Fruit fly (Drosophila melanogaster) whole organism, embryonic: ENCODE measurements around the gene CG13364.

Experiments used
- Asciz ChIP-seq: fragments of 200-800 bp; sonication (Bioruptor generic); optimal IDR thresholded peaks from 2 replicates; lab custom pipeline; 2017; ENCODE audit warnings: missing biosample characterization, mild to moderate bottlenecking, missing genetic modification characterization, missing genetic modification reagents
- Awh ChIP-seq: fragments of 200-800 bp; sonication (Bioruptor generic); IDR thresholded peaks from 2 replicates; pipeline ENCODE4, ENCODE4 v1.3.6; 2022; ENCODE audit warnings: missing biosample characterization, missing genetic modification characterization
- C15 ChIP-seq: fragments of 200-800 bp; sonication (Bioruptor generic); IDR thresholded peaks from 3 replicates; pipeline ENCODE4 v1.3.6; 2022; ENCODE audit warnings: missing biosample characterization, missing genetic modification characterization
- CG1024 ChIP-seq: fragments of 200-800 bp; sonication (Bioruptor generic); IDR thresholded peaks from 2 replicates; pipeline ENCODE4 v1.3.6; 2022; ENCODE audit warnings: missing biosample characterization, missing genetic modification characterization
- CG10366 ChIP-seq: fragments of 200-800 bp; sonication (Bioruptor generic); IDR thresholded peaks from 2 replicates; pipeline ENCODE4 v1.3.6; 2022; ENCODE audit warnings: missing biosample characterization, missing genetic modification characterization
- CG10654 ChIP-seq: fragments of 200-800 bp; sonication (Bioruptor generic); optimal IDR thresholded peaks from 2 replicates; lab custom pipeline; 2016; ENCODE audit warnings: missing biosample characterization, missing genetic modification characterization
- CG11723 ChIP-seq: fragments of 200-800 bp; sonication (Bioruptor generic); optimal IDR thresholded peaks from 2 replicates; lab custom pipeline; 2017; ENCODE audit warnings: missing biosample characterization, mild to moderate bottlenecking, missing genetic modification characterization
- CG12071 ChIP-seq: fragments of 200-800 bp; sonication (Bioruptor generic); optimal IDR thresholded peaks from 3 replicates; lab custom pipeline; 2018; ENCODE audit warnings: missing biosample characterization, mild to moderate bottlenecking, missing genetic modification characterization
- CG12219 ChIP-seq: fragments of 200-800 bp; sonication (Bioruptor generic); optimal IDR thresholded peaks from 3 replicates; lab custom pipeline; 2018; ENCODE audit warnings: missing biosample characterization, mild to moderate bottlenecking, missing genetic modification characterization
- CG1603 ChIP-seq: fragments of 200-800 bp; sonication (Bioruptor generic); optimal IDR thresholded peaks from 2 replicates; lab custom pipeline; 2019; ENCODE audit warnings: missing biosample characterization, mild to moderate bottlenecking, missing genetic modification characterization, moderate library complexity
- CG16815 ChIP-seq: fragments of 200-800 bp; sonication (Bioruptor generic); optimal IDR thresholded peaks from 3 replicates; lab custom pipeline; 2017; ENCODE audit warnings: missing biosample characterization, mild to moderate bottlenecking, missing genetic modification characterization
- CG17361 ChIP-seq: fragments of 200-800 bp; sonication (Bioruptor generic); IDR thresholded peaks from 3 replicates; pipeline ENCODE4 v1.3.6; 2022; ENCODE audit warnings: missing biosample characterization, missing genetic modification characterization
- CG1832 ChIP-seq: fragments of 200-800 bp; sonication (Bioruptor generic); optimal IDR thresholded peaks from 2 replicates; lab custom pipeline; 2017; ENCODE audit warnings: missing biosample characterization, mild to moderate bottlenecking, missing genetic modification characterization, inconsistent platforms
- CG31441 ChIP-seq: fragments of 200-800 bp; sonication (Bioruptor generic); IDR thresholded peaks from 2 replicates; pipeline ENCODE4 v1.3.6; 2022; ENCODE audit warnings: missing biosample characterization, missing genetic modification characterization
- CG43689 ChIP-seq: fragments of 200-800 bp; sonication (Bioruptor generic); IDR thresholded peaks from 2 replicates; pipeline ENCODE4 v1.3.6; 2022; ENCODE audit warnings: missing biosample characterization, missing genetic modification characterization
- CG6254 ChIP-seq: fragments of 200-800 bp; sonication (Bioruptor generic); optimal IDR thresholded peaks from 3 replicates; lab custom pipeline; 2017; ENCODE audit warnings: mild to moderate bottlenecking, missing biosample characterization, missing genetic modification reagents, missing genetic modification characterization
- CG7928 ChIP-seq: fragments of 200-800 bp; sonication (Bioruptor generic); optimal IDR thresholded peaks from 2 replicates; lab custom pipeline; 2017; ENCODE audit warnings: missing biosample characterization, mild to moderate bottlenecking, missing genetic modification characterization
- CG9817 ChIP-seq: fragments of 200-800 bp; sonication (Bioruptor generic); optimal IDR thresholded peaks from 2 replicates; lab custom pipeline; 2018; ENCODE audit warnings: missing biosample characterization, mild to moderate bottlenecking, missing genetic modification characterization, moderate library complexity
- CG9876 ChIP-seq: fragments of 200-800 bp; sonication (Bioruptor generic); optimal IDR thresholded peaks from 2 replicates; lab custom pipeline; 2016; ENCODE audit warnings: missing biosample characterization, missing genetic modification characterization
- D19A ChIP-seq: fragments of 200-800 bp; optimal IDR thresholded peaks from 3 replicates; lab custom pipeline; 2019; ENCODE audit warnings: missing biosample characterization, mild to moderate bottlenecking, missing genetic modification characterization, moderate library complexity
- Ets65A ChIP-seq: fragments of 200-800 bp; sonication (Bioruptor generic); peaks from one replicate; lab custom pipeline; 2016; ENCODE audit warnings: missing biosample characterization, missing genetic modification characterization
- GATAe ChIP-seq: fragments of 200-800 bp; sonication (Bioruptor generic); conservative IDR thresholded peaks from 2 replicates; pipeline ENCODE4 v1.3.6; 2022; ENCODE audit warnings: missing biosample characterization, missing genetic modification characterization
- MTF-1 ChIP-seq: fragments of 200-800 bp; sonication (Bioruptor generic); optimal IDR thresholded peaks from 2 replicates; lab custom pipeline; 2018; ENCODE audit warnings: missing biosample characterization, mild to moderate bottlenecking, missing genetic modification characterization, borderline replicate concordance
- Med ChIP-seq: fragments of 200-800 bp; sonication (Bioruptor generic); peaks from one replicate; lab custom pipeline; 2016; ENCODE audit warnings: missing biosample characterization, missing genetic modification characterization, mild to moderate bottlenecking, inconsistent platforms, moderate library complexity
- Oaz ChIP-seq: fragments of 200-800 bp; sonication (Bioruptor generic); IDR thresholded peaks from 2 replicates; pipeline ENCODE4 v1.3.6; 2022; ENCODE audit warnings: missing biosample characterization, missing genetic modification characterization
- Six4 ChIP-seq: fragments of 200-800 bp; sonication (Bioruptor generic); optimal IDR thresholded peaks from 2 replicates; lab custom pipeline; 2016; ENCODE audit warnings: missing biosample characterization, missing genetic modification characterization
- Tbp ChIP-seq: fragments of >200 bp; optimal IDR thresholded peaks from 2 replicates; lab custom pipeline; 2018; ENCODE audit warnings: missing biosample characterization, missing genetic modification characterization
- aop ChIP-seq: fragments of 200-800 bp; sonication (Bioruptor generic); IDR thresholded peaks from 2 replicates; pipeline ENCODE4 v1.3.6; 2022; ENCODE audit warnings: missing biosample characterization, missing genetic modification characterization
- bab2 ChIP-seq: fragments of 200-800 bp; sonication (Bioruptor generic); optimal IDR thresholded peaks from 2 replicates; lab custom pipeline; 2016; ENCODE audit warnings: missing biosample characterization, missing genetic modification characterization
- cg ChIP-seq: fragments of 200-800 bp; sonication (Bioruptor generic); optimal IDR thresholded peaks from 3 replicates; lab custom pipeline; 2019; ENCODE audit warnings: missing biosample characterization, mild to moderate bottlenecking, missing genetic modification characterization, moderate library complexity
- ci ChIP-seq: fragments of 200-800 bp; sonication (Bioruptor generic); IDR thresholded peaks from 3 replicates; pipeline ENCODE4 v1.3.6; 2022; ENCODE audit warnings: missing biosample characterization, missing genetic modification characterization
- ems ChIP-seq: fragments of 200-800 bp; sonication (Bioruptor generic); optimal IDR thresholded peaks from 3 replicates; lab custom pipeline; 2016; ENCODE audit warnings: missing biosample characterization, missing genetic modification characterization
- exex ChIP-seq: fragments of 200-800 bp; sonication (Bioruptor generic); optimal IDR thresholded peaks from 4 replicates; lab custom pipeline; 2018; ENCODE audit warnings: missing biosample characterization, mild to moderate bottlenecking, missing genetic modification characterization, moderate library complexity
- eyg ChIP-seq: fragments of 200-800 bp; sonication (Bioruptor generic); optimal IDR thresholded peaks from 3 replicates; lab custom pipeline; 2016; ENCODE audit warnings: missing biosample characterization, missing genetic modification characterization
- fd64A ChIP-seq: fragments of 200-800 bp; sonication (Bioruptor generic); optimal IDR thresholded peaks from 3 replicates; lab custom pipeline; 2018; ENCODE audit warnings: missing biosample characterization, mild to moderate bottlenecking, missing genetic modification characterization
- grn ChIP-seq: fragments of 200-800 bp; sonication (Bioruptor generic); optimal IDR thresholded peaks from 3 replicates; lab custom pipeline; 2017; ENCODE audit warnings: missing biosample characterization, missing genetic modification characterization
- gro ChIP-seq: fragments of 200-800 bp; sonication (Bioruptor generic); optimal IDR thresholded peaks from 2 replicates; lab custom pipeline; 2016; ENCODE audit warnings: missing biosample characterization, missing genetic modification characterization
- jigr1 ChIP-seq: fragments of 200-800 bp; sonication (Bioruptor generic); IDR thresholded peaks from 3 replicates; pipeline ENCODE4 v1.3.6; 2022; ENCODE audit warnings: missing biosample characterization, missing genetic modification characterization
- kah ChIP-seq: fragments of 200-800 bp; sonication (Bioruptor generic); optimal IDR thresholded peaks from 2 replicates; lab custom pipeline; 2018; ENCODE audit warnings: missing biosample characterization, mild to moderate bottlenecking, missing genetic modification characterization
- lab ChIP-seq: fragments of 200-800 bp; sonication (Bioruptor generic); optimal IDR thresholded peaks from 3 replicates; lab custom pipeline; 2017; ENCODE audit warnings: missing biosample characterization, missing genetic modification characterization, mild to moderate bottlenecking, moderate library complexity, missing genetic modification reagents
- nom ChIP-seq: fragments of 200-800 bp; sonication (Bioruptor generic); optimal IDR thresholded peaks from 2 replicates; lab custom pipeline; 2017; ENCODE audit warnings: missing biosample characterization, missing genetic modification characterization, mild to moderate bottlenecking, moderate library complexity, missing genetic modification reagents
- pho ChIP-seq: fragments of 200-800 bp; sonication (Bioruptor generic); optimal IDR thresholded peaks from 2 replicates; lab custom pipeline; 2016; ENCODE audit warnings: missing biosample characterization, missing genetic modification characterization
- rib ChIP-seq: fragments of 200-800 bp; sonication (Bioruptor generic); IDR thresholded peaks from 2 replicates; pipeline ENCODE4 v1.3.6; 2022; ENCODE audit warnings: missing biosample characterization, missing genetic modification characterization
- sd ChIP-seq: fragments of 200-800 bp; sonication (Bioruptor generic); optimal IDR thresholded peaks from 3 replicates; lab custom pipeline; 2018; ENCODE audit warnings: missing biosample characterization, mild to moderate bottlenecking, missing genetic modification characterization, moderate library complexity
- sens-2 ChIP-seq: fragments of 200-800 bp; sonication (Bioruptor generic); IDR thresholded peaks from 2 replicates; pipeline ENCODE4 v1.3.6; 2022; ENCODE audit warnings: missing biosample characterization, missing genetic modification characterization
- sim ChIP-seq: fragments of 200-800 bp; sonication (Bioruptor generic); IDR thresholded peaks from 2 replicates; pipeline ENCODE4 v1.3.6; 2022; ENCODE audit warnings: missing biosample characterization, missing genetic modification characterization
- ssp ChIP-seq: fragments of 200-800 bp; sonication (Bioruptor generic); IDR thresholded peaks from 2 replicates; pipeline ENCODE4 v1.3.6; 2022; ENCODE audit warnings: missing biosample characterization, missing genetic modification characterization
- tio ChIP-seq: fragments of 200-800 bp; sonication (Bioruptor generic); optimal IDR thresholded peaks from 2 replicates; lab custom pipeline; 2017; ENCODE audit warnings: missing biosample characterization, missing genetic modification characterization, inconsistent platforms
- toy ChIP-seq: fragments of 200-800 bp; sonication (Bioruptor generic); IDR thresholded peaks from 2 replicates; pipeline ENCODE4 v1.3.6; 2022; ENCODE audit warnings: missing biosample characterization, missing genetic modification characterization
- unc-4 ChIP-seq: fragments of 200-800 bp; sonication (Bioruptor generic); IDR thresholded peaks from 2 replicates; pipeline ENCODE4 v1.3.6; 2022; ENCODE audit warnings: missing biosample characterization, missing genetic modification characterization; ENCODE audit not compliant: partially characterized antibody
- vnd ChIP-seq: fragments of 200-800 bp; sonication (Bioruptor generic); IDR thresholded peaks from 3 replicates; pipeline ENCODE4 v1.3.6; 2022; ENCODE audit warnings: missing biosample characterization, missing genetic modification characterization; ENCODE audit not compliant: partially characterized antibody

The CG13364 gene

DNA sequence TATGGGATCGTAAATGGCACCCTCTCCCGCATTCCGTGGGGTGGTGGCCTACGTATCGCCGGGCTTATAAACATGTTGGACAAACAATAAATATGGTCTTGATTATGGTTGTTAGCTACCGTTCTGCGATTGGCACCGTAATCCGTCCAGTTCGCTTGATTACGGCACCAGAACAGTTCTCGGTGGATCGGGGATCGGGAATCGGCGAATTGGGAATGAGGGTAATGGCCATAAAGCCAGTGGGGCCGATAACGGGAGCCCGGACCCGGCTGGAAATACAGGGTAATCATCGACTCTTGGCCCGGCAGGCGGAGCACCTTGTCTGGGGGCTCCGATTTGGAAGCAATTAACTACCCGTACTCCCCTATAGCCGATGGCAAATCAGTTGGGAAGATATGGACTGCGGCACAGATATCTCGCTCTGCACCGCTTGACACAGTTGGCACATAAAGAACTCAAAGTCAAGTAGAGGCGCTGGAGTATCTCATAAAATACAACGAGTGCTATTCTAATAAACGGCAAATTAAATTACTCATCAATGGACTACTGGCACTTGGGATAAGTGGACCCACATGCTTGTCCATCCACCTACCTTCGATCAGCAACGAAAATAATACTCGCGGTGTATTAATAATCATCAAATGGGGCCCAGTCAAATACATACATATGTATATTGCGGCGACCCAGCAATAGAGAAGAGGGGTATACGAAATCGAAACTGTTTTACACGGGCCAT, 26.5 kb downstream of the CG13364 start (continued):
- no peak for TF ChIP-seq toy
- no peak for TF ChIP-seq CG10366 (GFP tag; lab: Robert Waterston, UW)
- TF ChIP-seq tio = no peak
- TF ChIP-seq pho (GFP tag; lab: Kevin White, UChicago) = no peak
- peak; percentile 16 for TF ChIP-seq CG1603
- TF ChIP-seq CG11723 (GFP tag; lab: Kevin White, UChicago) = no peak
- no peak for TF ChIP-seq CG31441 (GFP tag; lab: Robert Waterston, UW)
- TF ChIP-seq ssp (GFP tag; lab: Robert Waterston, UW) = no peak
- TF ChIP-seq bab2 (GFP tag; lab: Kevin White, UChicago) = no peak
- TF ChIP-seq ems (GFP tag; lab: Kevin White, UChicago) = no peak
- no peak for TF ChIP-seq rib (GFP tag; lab: Robert Waterston, UW)
- 0 out of 2 replicates have a peak, but pooled peaks have one; percentile 16 for TF ChIP-seq GATAe (GFP tag; lab: Robert Waterston, UW)
- TF ChIP-seq CG1024 (GFP tag; lab: Robert Waterston, UW) = no peak
- TF ChIP-seq CG6254 (GFP tag; lab: Kevin White, UChicago) = no peak
- TF ChIP-seq CG10654 (GFP tag; lab: Kevin White, UChicago) = no peak
- TF ChIP-seq CG17361 (GFP tag; lab: Robert Waterston, UW) = no peak
- TF ChIP-seq CG12219 (GFP tag; lab: Kevin White, UChicago) = no peak
- TF ChIP-seq lab = peak; percentile 20
- no peak for TF ChIP-seq Awh (GFP tag; lab: Robert Waterston, UW)
- TF ChIP-seq fd64A (GFP tag; lab: Kevin White, UChicago) = no peak
- TF ChIP-seq MTF-1 (GFP tag; lab: Kevin White, UChicago) = no peak
- TF ChIP-seq ci (GFP tag; lab: Robert Waterston, UW) = peak; percentile 22; the same call in 1 of the 3 replicates
- TF ChIP-seq C15 (GFP tag; lab: Robert Waterston, UW) = no peak
- no peak for TF ChIP-seq jigr1 (GFP tag; lab: Robert Waterston, UW)
- TF ChIP-seq vnd (GFP tag; lab: Robert Waterston, UW) = peak; percentile 7; the same call in 1 of the 3 replicates
- no peak for TF ChIP-seq gro (GFP tag; lab: Kevin White, UChicago)
- TF ChIP-seq sim (GFP tag; lab: Robert Waterston, UW) = no peak
- TF ChIP-seq sens-2 = no peak
- TF ChIP-seq CG12071 (GFP tag; lab: Kevin White, UChicago) = peak; percentile 22
- peak; percentile 19 for TF ChIP-seq Ets65A (GFP tag; lab: Kevin White, UChicago)
- TF ChIP-seq cg (GFP tag; lab: Kevin White, UChicago) = no peak
- TF ChIP-seq Med (GFP tag; lab: Kevin White, UChicago) = peak; percentile 67
- TF ChIP-seq unc-4 = no peak
- TF ChIP-seq eyg (GFP tag; lab: Kevin White, UChicago) = no peak
- no peak for TF ChIP-seq CG43689 (GFP tag; lab: Robert Waterston, UW)
- no peak for TF ChIP-seq CG16815
- TF ChIP-seq sd = peak; percentile 59
- TF ChIP-seq Asciz (GFP tag; lab: Kevin White, UChicago) = peak; percentile 14
- TF ChIP-seq grn (GFP tag; lab: Kevin White, UChicago) = peak; percentile 32
- no peak for TF ChIP-seq Oaz (GFP tag; lab: Robert Waterston, UW)
- no peak for TF ChIP-seq CG7928 (GFP tag; lab: Kevin White, UChicago)
- no peak for TF ChIP-seq Six4
- no peak for TF ChIP-seq aop (GFP tag; lab: Robert Waterston, UW)
- no peak for TF ChIP-seq CG9817
- no peak for TF ChIP-seq kah (GFP tag; lab: Kevin White, UChicago)
- no peak for TF ChIP-seq Tbp (GFP tag; lab: Kevin White, UChicago)
- TF ChIP-seq CG1832 (GFP tag; lab: Kevin White, UChicago) = no peak
- TF ChIP-seq nom = no peak
- peak; percentile 89 for TF ChIP-seq exex
- no peak for TF ChIP-seq CG9876 (GFP tag; lab: Kevin White, UChicago)
- TF ChIP-seq D19A (tag; lab: Kevin White, UChicago) = no peak
